Worm (Caenorhabditis elegans) whole organism, L4 larva: ENCODE results near the gene ZK353.3.

Experiments used
- D1046.2 ChIP-seq: fragments of 200-800 bp; sonication (Bioruptor generic); IDR thresholded peaks from 2 replicates; pipeline ENCODE4 v1.3.6; 2022; ENCODE audit warnings: missing genetic modification characterization, missing compliant biosample characterization
- F10B5.3 ChIP-seq: sonication (generic microtip); optimal IDR thresholded peaks from 2 replicates; lab custom pipeline; 2016; ENCODE audit warnings: mild to moderate bottlenecking, missing genetic modification characterization, missing compliant biosample characterization
- T20F7.1 ChIP-seq: fragments of 200-800 bp; sonication (Bioruptor generic); optimal IDR thresholded peaks from 2 replicates; lab custom pipeline; 2018; ENCODE audit warnings: mild to moderate bottlenecking, missing genetic modification characterization, missing compliant biosample characterization
- Y48G9A.11 ChIP-seq: fragments of 200-800 bp; sonication (Bioruptor generic); IDR thresholded peaks from 2 replicates; pipeline ENCODE4 v1.3.6; 2022; ENCODE audit warnings: missing genetic modification reagents, missing genetic modification characterization, missing compliant biosample characterization
- Y75B8A.6 ChIP-seq: fragments of 200-800 bp; sonication (Bioruptor generic); IDR thresholded peaks from 2 replicates; pipeline ENCODE4 v1.3.6; 2022; ENCODE audit warnings: missing genetic modification reagents, missing genetic modification characterization, missing compliant biosample characterization
- ZK337.2 ChIP-seq: fragments of 200-800 bp; sonication (Bioruptor generic); IDR thresholded peaks from 2 replicates; pipeline ENCODE4 v1.3.6; 2022; ENCODE audit warnings: missing genetic modification reagents, missing genetic modification characterization, missing compliant biosample characterization
- arid-1 ChIP-seq: fragments of 200-800 bp; sonication (Bioruptor generic); conservative IDR thresholded peaks from 2 replicates; pipeline ENCODE4 v1.3.6; 2022; ENCODE audit warnings: missing genetic modification reagents, missing genetic modification characterization, missing compliant biosample characterization
- ceh-28 ChIP-seq: fragments of 150-350 bp; optimal IDR thresholded peaks from 2 replicates; lab custom pipeline; 2014; ENCODE audit warnings: missing biosample characterization, missing genetic modification reagents, missing genetic modification characterization
- ceh-62 ChIP-seq: sonication (generic microtip); optimal IDR thresholded peaks from 2 replicates; lab custom pipeline; 2017; ENCODE audit warnings: missing biosample characterization, missing genetic modification characterization
- ceh-82 ChIP-seq: sonication (generic microtip); optimal IDR thresholded peaks from 2 replicates; lab custom pipeline; 2017; ENCODE audit warnings: missing biosample characterization, missing genetic modification characterization
- ctbp-1 ChIP-seq: fragments of 200-800 bp; sonication (Bioruptor generic); IDR thresholded peaks from 2 replicates; pipeline ENCODE4 v1.3.6; 2022; ENCODE audit warnings: missing genetic modification reagents, missing genetic modification characterization, missing compliant biosample characterization
- daf-12 ChIP-seq: fragments of 150-350 bp; optimal IDR thresholded peaks from 2 replicates; lab custom pipeline; 2014; ENCODE audit warnings: missing biosample characterization, missing genetic modification reagents, missing genetic modification characterization
- daf-8 ChIP-seq: fragments of 200-800 bp; sonication (Bioruptor generic); IDR thresholded peaks from 2 replicates; pipeline ENCODE4 v1.3.6; 2022; ENCODE audit warnings: missing genetic modification characterization, missing compliant biosample characterization
- dmd-9 ChIP-seq: fragments of 200-800 bp; sonication (Bioruptor generic); IDR thresholded peaks from 2 replicates; pipeline ENCODE4 v1.3.6; 2022; ENCODE audit warnings: missing genetic modification reagents, missing genetic modification characterization, missing compliant biosample characterization
- dpl-1 ChIP-seq: fragments of 150-350 bp; optimal IDR thresholded peaks from 2 replicates; lab custom pipeline; 2014; ENCODE audit warnings: missing biosample characterization, missing genetic modification reagents, missing genetic modification characterization
- egl-43 ChIP-seq: fragments of 200-800 bp; sonication (Bioruptor generic); IDR thresholded peaks from 2 replicates; pipeline ENCODE4 v1.3.6; 2022; ENCODE audit warnings: missing genetic modification reagents, missing genetic modification characterization, missing compliant biosample characterization
- fkh-10 ChIP-seq: fragments of 150-350 bp; optimal IDR thresholded peaks from 2 replicates; lab custom pipeline; 2014; ENCODE audit warnings: missing biosample characterization, missing genetic modification reagents, missing genetic modification characterization
- hif-1 ChIP-seq, 2 experiments: sonication (generic microtip); optimal IDR thresholded peaks; 2 replicates each; lab custom pipeline; 2016 to 2017; ENCODE audit warnings: missing compliant biosample characterization in 2 of 2, missing genetic modification characterization in 2 of 2, missing genetic modification reagents in 2 of 2, missing genotype in 2 of 2, mild to moderate bottlenecking in 1 of 2
- hlh-30 ChIP-seq: sonication (generic microtip); optimal IDR thresholded peaks from 2 replicates; lab custom pipeline; 2017; ENCODE audit warnings: antibody characterized with exemption, mild to moderate bottlenecking, missing genetic modification characterization, missing compliant biosample characterization; ENCODE audit not compliant: insufficient read depth
- lin-15B ChIP-seq: fragments of 150-350 bp; sonication (generic microtip); optimal IDR thresholded peaks from 3 replicates; lab custom pipeline; 2014; ENCODE audit warnings: missing biosample characterization, missing genetic modification characterization
- lin-29 ChIP-seq: fragments of 200-800 bp; sonication (Bioruptor generic); IDR thresholded peaks from 2 replicates; pipeline ENCODE4 v1.3.6; 2022; ENCODE audit warnings: missing genetic modification reagents, missing genetic modification characterization, missing compliant biosample characterization
- lin-38 ChIP-seq: fragments of 200-800 bp; sonication (Bioruptor generic); IDR thresholded peaks from 2 replicates; pipeline ENCODE4 v1.3.6; 2022; ENCODE audit warnings: missing genetic modification reagents, missing genetic modification characterization, missing compliant biosample characterization
- lir-3 ChIP-seq: sonication (generic microtip); optimal IDR thresholded peaks from 2 replicates; lab custom pipeline; 2016; ENCODE audit warnings: mild to moderate bottlenecking, missing genetic modification characterization, missing compliant biosample characterization
- lsy-2 ChIP-seq, 2 experiments: fragments of 150-350 bp in 1 of 2; sonication (generic microtip) in 1 of 2; optimal IDR thresholded peaks; 2 replicates each; lab custom pipeline; 2014 to 2017; ENCODE audit warnings: missing biosample characterization in 2 of 2, missing genetic modification characterization in 2 of 2
- mdl-1 ChIP-seq, 2 experiments: fragments of 150-350 bp in 1 of 2; sonication (generic microtip) in 1 of 2; optimal IDR thresholded peaks; 2 replicates each; lab custom pipeline; 2014 to 2017; ENCODE audit warnings: missing biosample characterization in 2 of 2, missing genetic modification characterization in 2 of 2
- mep-1 ChIP-seq: fragments of 150-350 bp; sonication (generic microtip); optimal IDR thresholded peaks from 3 replicates; lab custom pipeline; 2014; ENCODE audit warnings: missing biosample characterization, missing genetic modification characterization
- mxl-2 ChIP-seq: fragments of 200-800 bp; sonication (Bioruptor generic); conservative IDR thresholded peaks from 2 replicates; pipeline ENCODE4 v1.3.6; 2022; ENCODE audit warnings: missing genetic modification reagents, missing genetic modification characterization, missing compliant biosample characterization
- mxl-3 ChIP-seq: fragments of 200-800 bp; sonication (Bioruptor generic); optimal IDR thresholded peaks from 2 replicates; lab custom pipeline; 2018; ENCODE audit warnings: mild to moderate bottlenecking, missing genetic modification characterization, missing compliant biosample characterization
- nhr-111 ChIP-seq: fragments of 200-800 bp; sonication (Bioruptor generic); optimal IDR thresholded peaks from 2 replicates; lab custom pipeline; 2018; ENCODE audit warnings: mild to moderate bottlenecking, missing genetic modification characterization, missing compliant biosample characterization
- nhr-28 ChIP-seq: fragments of 150-350 bp; optimal IDR thresholded peaks from 2 replicates; lab custom pipeline; 2014; ENCODE audit warnings: missing biosample characterization, missing genetic modification characterization
- nhr-42 ChIP-seq: fragments of 200-800 bp; sonication (Bioruptor generic); IDR thresholded peaks from 2 replicates; pipeline ENCODE4 v1.3.6; 2022; ENCODE audit warnings: missing genetic modification characterization, missing compliant biosample characterization
- nhr-48 ChIP-seq: sonication (generic microtip); optimal IDR thresholded peaks from 2 replicates; lab custom pipeline; 2016; ENCODE audit warnings: mild to moderate bottlenecking, missing genetic modification characterization, missing compliant biosample characterization
- php-3 ChIP-seq: fragments of 200-800 bp; sonication (Bioruptor generic); IDR thresholded peaks from 2 replicates; pipeline ENCODE4 v1.3.6; 2022; ENCODE audit warnings: missing genetic modification reagents, missing genetic modification characterization, missing compliant biosample characterization
- saeg-2 ChIP-seq: fragments of 200-800 bp; sonication (Bioruptor generic); IDR thresholded peaks from 2 replicates; pipeline ENCODE4 v1.3.6; 2022; ENCODE audit warnings: missing genetic modification reagents, missing genetic modification characterization, missing compliant biosample characterization
- sdz-12 ChIP-seq: fragments of 200-800 bp; sonication (Bioruptor generic); optimal IDR thresholded peaks from 2 replicates; lab custom pipeline; 2018; ENCODE audit warnings: mild to moderate bottlenecking, missing genetic modification characterization, missing compliant biosample characterization
- set-16 ChIP-seq: fragments of 200-800 bp; sonication (Bioruptor generic); IDR thresholded peaks from 2 replicates; pipeline ENCODE4 v1.3.6; 2022; ENCODE audit warnings: missing genetic modification reagents, missing genetic modification characterization, missing compliant biosample characterization
- spr-1 ChIP-seq: sonication (generic microtip); optimal IDR thresholded peaks from 2 replicates; lab custom pipeline; 2016; ENCODE audit warnings: mild to moderate bottlenecking, missing genetic modification characterization, missing compliant biosample characterization
- tag-97 ChIP-seq: fragments of 200-800 bp; sonication (Bioruptor generic); IDR thresholded peaks from 2 replicates; pipeline ENCODE4 v1.3.6; 2022; ENCODE audit warnings: missing genetic modification characterization, missing compliant biosample characterization
- tra-1 ChIP-seq: fragments of 200-800 bp; sonication (Bioruptor generic); IDR thresholded peaks from 2 replicates; pipeline ENCODE4 v1.3.6; 2022; ENCODE audit warnings: missing genetic modification reagents, missing genetic modification characterization, missing compliant biosample characterization
- unc-130 ChIP-seq: sonication (generic microtip); optimal IDR thresholded peaks from 2 replicates; lab custom pipeline; 2016; ENCODE audit warnings: missing genetic modification reagents, missing genetic modification characterization, missing compliant biosample characterization
- unc-62 ChIP-seq, 3 experiments: fragments of 150-350 bp in 1 of 3; sonication (generic microtip); optimal IDR thresholded peaks in 2 of 3; peaks in 1 of 3; 1 replicate in 1 of 3; 2 replicates in 2 of 3; lab custom pipeline; 2014 to 2017; ENCODE audit warnings: missing biosample characterization in 3 of 3, missing genetic modification characterization in 3 of 3, missing genetic modification reagents in 3 of 3, missing genotype in 1 of 3
- zfp-3 ChIP-seq: fragments of 200-800 bp; sonication (Bioruptor generic); conservative IDR thresholded peaks from 2 replicates; pipeline ENCODE4 v1.3.6; 2022; ENCODE audit warnings: missing genetic modification reagents, missing genetic modification characterization, missing compliant biosample characterization
- zip-11 ChIP-seq: fragments of 200-800 bp; sonication (Bioruptor generic); IDR thresholded peaks from 2 replicates; pipeline ENCODE4 v1.3.6; 2022; ENCODE audit warnings: missing genetic modification characterization, missing compliant biosample characterization
- ztf-7 ChIP-seq: fragments of 150-350 bp; optimal IDR thresholded peaks from 2 replicates; lab custom pipeline; 2014; ENCODE audit warnings: missing biosample characterization, missing genetic modification characterization

Gene ZK353.3

ce11 chrIII:8439312-8439711 is 43.5 kb downstream of the ZK353.3 start, which contains the start of gene pqn-96:
TSS of gene pqn-96 (minus strand) at chrIII:8439412.
- no peak for TF ChIP-seq zip-11 (GFP tag; lab: Robert Waterston, UW)
- no peak for TF ChIP-seq spr-1 (tag; lab: Kevin White, UChicago)
- peak; percentile 17 for TF ChIP-seq hlh-30 (tag; lab: Kevin White, UChicago)
- TF ChIP-seq nhr-28 (tag; lab: Kevin White, UChicago), result peak; percentile 17
- TF ChIP-seq fkh-10 (GFP tag; lab: Kevin White, UChicago), result no peak
- no peak for TF ChIP-seq lir-3 (tag; lab: Kevin White, UChicago)

ce11 chrIII:8441298-8441697 is 45.5 kb downstream of the ZK353.3 start:
- TF ChIP-seq lin-38 (GFP tag; lab: Robert Waterston, UW) (peak; percentile 10; the same call in 1 of the 2 replicates), nhr-42 (GFP tag; lab: Robert Waterston, UW) (0 out of 2 replicates have a peak, but pooled peaks have one; percentile 28), D1046.2 (GFP tag; lab: Robert Waterston, UW) (0 out of 2 replicates have a peak, but pooled peaks have one; percentile 16)

DNA sequence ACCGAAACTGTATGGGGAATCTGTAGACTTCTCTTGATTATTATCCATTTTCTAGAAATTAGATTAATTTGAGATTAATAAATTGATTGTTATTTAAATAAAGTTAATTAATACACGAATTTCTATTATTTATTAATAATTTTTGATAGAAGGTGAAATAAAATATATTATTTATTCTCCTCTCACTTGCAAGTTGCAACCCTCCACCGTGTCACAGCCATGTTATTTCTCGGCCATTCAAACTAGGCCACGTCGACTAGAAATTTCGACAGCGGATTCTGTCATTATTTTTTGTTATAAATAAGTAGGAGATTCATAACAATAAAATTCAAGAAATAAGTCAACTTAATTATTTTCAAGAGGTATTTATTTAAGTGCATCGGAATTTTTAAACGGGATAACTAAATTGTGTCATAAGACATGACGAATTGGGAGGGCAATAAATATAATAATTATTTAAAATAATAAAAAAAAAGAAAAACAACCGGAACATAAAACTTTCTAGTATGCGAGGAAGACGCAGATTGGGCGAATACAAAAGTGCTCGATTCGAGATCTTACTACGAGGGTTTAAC is 47.9 kb downstream of the ZK353.3 start, which contains the start of gene ufbp-1:
TSS of gene ufbp-1 (minus strand) at position 51 of the 575 bp plus-strand sequence.
- TF ChIP-seq ztf-7 (peak; percentile 63), ZK337.2 (GFP tag; lab: Robert Waterston, UW) (peak; percentile 37; the same call in 1 of the 2 replicates), daf-8 (GFP tag; lab: Robert Waterston, UW) (0 out of 2 replicates have a peak, but pooled peaks have one; percentile 23), nhr-42 (GFP tag; lab: Robert Waterston, UW) (peak; percentile 84), T20F7.1 (GFP tag; lab: Kevin White, UChicago) (peak; percentile 87), ceh-62 (tag; lab: Kevin White, UChicago) (no peak), arid-1 (GFP tag; lab: Robert Waterston, UW) (peak; percentile 82), mdl-1 (tag; optimal IDR thresholded peaks at IDR 0.05; lab: Kevin White, UChicago) (no peak), lin-15B (no peak), mxl-3 (GFP tag; lab: Kevin White, UChicago) (peak; percentile 49), dpl-1 (GFP tag; lab: Kevin White, UChicago) (peak; percentile 61), F10B5.3 (tag; lab: Kevin White, UChicago) (no peak), hif-1 (tag; optimal IDR thresholded peaks at IDR 0.05; lab: Kevin White, UChicago) (peak in 1 of 2 experiments; percentile 52), lsy-2 (tag; optimal IDR thresholded peaks at IDR 0.05; lab: Kevin White, UChicago) (peak in 1 of 2 experiments; percentile 93), mxl-2 (no peak), ceh-28 (tag; lab: Kevin White, UChicago) (no peak), zip-11 (GFP tag; lab: Robert Waterston, UW) (0 out of 2 replicates have a peak, but pooled peaks have one; percentile 77), zfp-3 (peak; percentile 96), dmd-9 (peak; percentile 18; the same call in 1 of the 2 replicates), tag-97 (GFP tag; lab: Robert Waterston, UW) (no peak), php-3 (GFP tag; lab: Robert Waterston, UW) (peak; percentile 79), hlh-30 (tag; lab: Kevin White, UChicago) (peak; percentile 34), unc-62 (GFP tag; optimal IDR thresholded peaks at IDR 0.05 in 1 of 2; lab: Kevin White, UChicago) (no peak), unc-62 (tag; optimal IDR thresholded peaks at IDR 0.05; lab: Kevin White, UChicago) (no peak), Y75B8A.6 (peak; percentile 52; the same call in 1 of the 2 replicates), nhr-48 (tag; lab: Kevin White, UChicago) (peak; percentile 18), unc-130 (GFP tag; lab: Kevin White, UChicago) (peak; percentile 58), Y48G9A.11 (GFP tag; lab: Robert Waterston, UW) (peak; percentile 79), tra-1 (peak; percentile 78; the same call in 1 of the 2 replicates), nhr-111 (peak; percentile 34), egl-43 (0 out of 2 replicates have a peak, but pooled peaks have one; percentile 54), mep-1 (peak; percentile 96), lin-29 (GFP tag; lab: Robert Waterston, UW) (peak; percentile 41; the same call in 1 of the 2 replicates), saeg-2 (peak; percentile 74), set-16 (GFP tag; lab: Robert Waterston, UW) (no peak), ctbp-1 (peak; percentile 82), ceh-82 (tag; lab: Kevin White, UChicago) (no peak), nhr-28 (tag; lab: Kevin White, UChicago) (peak; percentile 14), daf-12 (tag; lab: Kevin White, UChicago) (no peak), sdz-12 (GFP tag; lab: Kevin White, UChicago) (peak; percentile 87)
